Worm (Caenorhabditis elegans): ENCODE data around the gene K01D12.1.

The K01D12.1 gene

ce11 chrV:12427826-12428225, 50.5 kb downstream of the K01D12.1 start:
- no peak for TF ChIP-seq madf-6 (GFP tag; IDR thresholded peaks at IDR 0.05)
- TF ChIP-seq lin-54 (GFP tag; optimal IDR thresholded peaks at IDR 0.05), result no peak
- no peak for TF ChIP-seq somi-1 (GFP tag; optimal IDR thresholded peaks at IDR 0.05)
- no peak for TF ChIP-seq hsf-1 (GFP tag; IDR thresholded peaks at IDR 0.05)

Measured in whole organism, young adult.